Fruit fly (Drosophila melanogaster): ENCODE data around the gene CG33725.

Gene CG33725

DNA sequence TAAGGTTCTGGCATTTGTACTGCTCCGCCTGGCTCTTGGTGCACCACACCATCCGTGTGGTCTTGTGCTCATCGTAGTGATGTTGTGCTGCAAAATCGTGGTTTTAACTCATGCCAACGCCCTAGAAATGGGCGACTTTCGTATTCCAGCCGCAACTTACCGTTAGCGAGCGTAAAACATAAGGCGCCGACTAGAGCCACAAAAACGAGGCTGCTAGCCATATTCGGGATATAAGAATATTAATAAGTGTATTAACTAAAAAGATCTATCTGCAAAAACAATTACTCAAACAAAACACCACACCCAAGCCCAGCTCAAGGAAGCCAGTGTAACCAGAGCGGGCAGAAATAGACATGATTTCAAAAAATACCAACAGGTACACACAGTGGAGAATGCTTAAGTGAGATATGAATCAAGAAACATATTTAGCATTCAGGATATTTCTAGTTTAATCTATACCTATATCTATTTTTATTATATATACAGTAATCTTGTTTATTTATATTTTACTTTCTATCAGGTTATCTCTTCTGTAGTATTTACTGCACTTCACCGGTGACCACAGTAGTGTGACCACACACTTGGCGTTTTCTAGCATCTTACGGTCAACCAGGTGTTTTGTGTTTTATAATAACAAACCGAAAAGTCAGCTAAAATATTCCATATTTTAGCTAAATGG, 51.1 kb downstream of the CG33725 start, which contains the start of the genes Tsf2 and CG34242 (continued):
- TF ChIP-seq Ada2b (GFP tag; IDR thresholded peaks at IDR 0.05) = peak; percentile 95
- TF ChIP-seq Dip2 (GFP tag; IDR thresholded peaks at IDR 0.05) = no peak
- no peak for TF ChIP-seq pan (optimal IDR thresholded peaks at IDR 0.05)
- peak in 1 of 2 experiments; percentile 96 for TF ChIP-seq pan (GFP tag; optimal IDR thresholded peaks at IDR 0.05 in 1 of 2, IDR thresholded peaks at IDR 0.05 in 1 of 2)
- TF ChIP-seq sens-2 (GFP tag; IDR thresholded peaks at IDR 0.05) = peak; percentile 78; the same call in 1 of the 2 replicates
- TF ChIP-seq sens (GFP tag) = peak; percentile 67
- TF ChIP-seq PHDP (tag; optimal IDR thresholded peaks at IDR 0.05) = peak; percentile 6
- TF ChIP-seq CHES-1-like (GFP tag; optimal IDR thresholded peaks at IDR 0.05) = no peak
- TF ChIP-seq CG10431 (GFP tag; optimal IDR thresholded peaks at IDR 0.05) = no peak
- peak; percentile 78 for TF ChIP-seq bowl (GFP tag; IDR thresholded peaks at IDR 0.05)
- TF ChIP-seq usp (GFP tag; optimal IDR thresholded peaks at IDR 0.05) = no peak
- TF ChIP-seq CG4404 (GFP tag; IDR thresholded peaks at IDR 0.05) = peak; percentile 78
- peak in 1 of 2 experiments; percentile 6 for TF ChIP-seq dpn (GFP tag; optimal IDR thresholded peaks at IDR 0.05)
- TF ChIP-seq pzg (GFP tag; optimal IDR thresholded peaks at IDR 0.05) = peak; percentile 57
- TF ChIP-seq dan (GFP tag; IDR thresholded peaks at IDR 0.05) = peak; percentile 84
- TF ChIP-seq Asciz (GFP tag; optimal IDR thresholded peaks at IDR 0.05) = no peak
- TF ChIP-seq Rx (GFP tag; IDR thresholded peaks at IDR 0.05) = peak; percentile 71
- TF ChIP-seq tup (GFP tag; optimal IDR thresholded peaks at IDR 0.05) = peak; percentile 60
- TF ChIP-seq Pdp1 (GFP tag; optimal IDR thresholded peaks at IDR 0.05) = peak in 1 of 2 experiments; percentile 26
- peak; percentile 22 for TF ChIP-seq CG15601 (tag; optimal IDR thresholded peaks at IDR 0.05)
- peak; percentile 74 for TF ChIP-seq Optix (GFP tag; IDR thresholded peaks at IDR 0.05)
- TF ChIP-seq CG12155 (GFP tag; optimal IDR thresholded peaks at IDR 0.05) = peak; percentile 1
- TF ChIP-seq schlank (tag; optimal IDR thresholded peaks at IDR 0.05) = no peak
- TF ChIP-seq Fer2 (tag; optimal IDR thresholded peaks at IDR 0.05) = peak; percentile 66
- no peak for TF ChIP-seq CG43689 (GFP tag; IDR thresholded peaks at IDR 0.05)
- peak; percentile 88 for TF ChIP-seq Meics (GFP tag; optimal IDR thresholded peaks at IDR 0.05)
- peak; percentile 83 for TF ChIP-seq klu (GFP tag; IDR thresholded peaks at IDR 0.05)
- peak; percentile 42 for TF ChIP-seq CG7928 (GFP tag; optimal IDR thresholded peaks at IDR 0.05)
- TF ChIP-seq grn (GFP tag; optimal IDR thresholded peaks at IDR 0.05) = no peak
- TF ChIP-seq cato (GFP tag; optimal IDR thresholded peaks at IDR 0.05; ENCODE audit: borderline replicate concordance) = no peak
- TF ChIP-seq Nf-YA (GFP tag; IDR thresholded peaks at IDR 0.05) = peak; percentile 91
- TF ChIP-seq CG12104 (GFP tag; optimal IDR thresholded peaks at IDR 0.05) = peak; percentile 45
- peak; percentile 58; the same call in 1 of the 2 replicates for TF ChIP-seq sim (GFP tag; IDR thresholded peaks at IDR 0.05)
- TF ChIP-seq CG4730 (GFP tag; IDR thresholded peaks at IDR 0.05) = peak; percentile 95
- TF ChIP-seq E2f2 (GFP tag; IDR thresholded peaks at IDR 0.05) = peak; percentile 24; the same call in 1 of the 2 replicates
- TF ChIP-seq gcm (GFP tag; optimal IDR thresholded peaks at IDR 0.05) = no peak
- peak; percentile 25 for TF ChIP-seq twi (tag; optimal IDR thresholded peaks at IDR 0.05)
- TF ChIP-seq Sox100B (GFP tag; optimal IDR thresholded peaks at IDR 0.05) = no peak
- peak; percentile 79 for TF ChIP-seq C15 (GFP tag; IDR thresholded peaks at IDR 0.05)
- TF ChIP-seq mirr (GFP tag; optimal IDR thresholded peaks at IDR 0.05) = no peak
- TF ChIP-seq CG6272 (GFP tag; IDR thresholded peaks at IDR 0.05) = peak; percentile 91
- peak; percentile 56 for TF ChIP-seq CG6254 (GFP tag; optimal IDR thresholded peaks at IDR 0.05)
- TF ChIP-seq Aef1 (GFP tag; IDR thresholded peaks at IDR 0.05) = peak; percentile 96
- peak; percentile 61 for TF ChIP-seq CG3995 (GFP tag; optimal IDR thresholded peaks at IDR 0.05)
- no peak for TF ChIP-seq Mes4 (GFP tag; optimal IDR thresholded peaks at IDR 0.05)
- TF ChIP-seq CG1024 (GFP tag; IDR thresholded peaks at IDR 0.05) = 0 out of 2 replicates have a peak, but pooled peaks have one; percentile 12
- peak; percentile 34 for TF ChIP-seq Dip3 (GFP tag; optimal IDR thresholded peaks at IDR 0.05)
- peak; percentile 21 for TF ChIP-seq mam (GFP tag; optimal IDR thresholded peaks at IDR 0.05)
- TF ChIP-seq unc-4 (GFP tag; IDR thresholded peaks at IDR 0.05; ENCODE audit: partially characterized antibody) = no peak
- TF ChIP-seq Dek (tag; optimal IDR thresholded peaks at IDR 0.05) = peak; percentile 73
- TF ChIP-seq CG8089 (GFP tag; optimal IDR thresholded peaks at IDR 0.05) = no peak
